Worm (Caenorhabditis elegans): ENCODE results near the gene hpo-7.

The hpo-7 gene

DNA sequence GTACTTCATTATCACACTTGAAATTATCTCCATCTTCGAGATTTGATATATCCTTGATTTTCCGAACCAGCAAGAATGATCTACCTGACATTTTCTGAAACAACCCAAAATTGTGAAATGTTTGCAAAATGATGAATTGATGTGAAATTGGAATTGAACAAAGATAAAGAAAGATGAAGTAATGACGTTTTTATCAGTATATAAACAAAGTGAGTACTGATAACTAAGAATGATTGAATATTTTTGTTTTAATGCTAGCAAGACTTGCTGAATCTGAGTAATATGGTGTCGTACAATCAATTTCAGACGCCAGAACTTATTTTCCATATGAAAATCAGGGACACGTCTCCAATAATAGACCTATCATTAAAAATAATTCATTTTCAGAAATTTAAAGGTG, 13.4 kb downstream of the hpo-7 start, which contains the start of gene math-37:
math-37 (minus strand) TSS at position 101 of the 400 bp plus-strand sequence.
- no peak for TF ChIP-seq zag-1 (tag; optimal IDR thresholded peaks at IDR 0.05)
- TF ChIP-seq Y55F3AM.14 (GFP tag; optimal IDR thresholded peaks at IDR 0.05): no peak
- no peak for TF ChIP-seq elt-1 (tag; optimal IDR thresholded peaks at IDR 0.05)
- peak; percentile 48 for TF ChIP-seq fos-1 (tag; optimal IDR thresholded peaks at IDR 0.05)

DNA sequence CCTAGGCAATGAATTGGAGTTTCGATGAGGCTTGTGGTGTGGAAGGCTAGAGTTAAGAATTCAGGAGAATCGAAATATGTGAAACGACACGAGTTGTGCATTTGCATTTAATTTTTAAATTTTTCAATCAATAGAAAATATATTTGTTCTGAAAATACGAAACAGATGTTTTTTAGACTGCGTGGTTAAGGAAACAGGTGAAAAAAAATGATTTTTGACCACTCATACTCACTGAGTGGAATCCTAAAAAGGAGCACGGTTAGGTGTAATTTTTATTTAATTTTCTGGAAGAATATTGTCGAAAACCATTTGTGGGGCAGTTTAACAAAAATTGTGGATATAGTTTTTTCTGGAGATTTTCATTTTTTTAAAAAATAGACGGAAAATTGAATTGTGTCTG, 18.7 kb downstream of the hpo-7 start, which contains the start of gene srh-195:
srh-195 (minus strand) TSS at position 101 of the 400 bp plus-strand sequence.
- no peak for TF ChIP-seq ceh-16 (tag; optimal IDR thresholded peaks at IDR 0.05)
- TF ChIP-seq mbf-1 (tag; optimal IDR thresholded peaks at IDR 0.05): no peak

DNA sequence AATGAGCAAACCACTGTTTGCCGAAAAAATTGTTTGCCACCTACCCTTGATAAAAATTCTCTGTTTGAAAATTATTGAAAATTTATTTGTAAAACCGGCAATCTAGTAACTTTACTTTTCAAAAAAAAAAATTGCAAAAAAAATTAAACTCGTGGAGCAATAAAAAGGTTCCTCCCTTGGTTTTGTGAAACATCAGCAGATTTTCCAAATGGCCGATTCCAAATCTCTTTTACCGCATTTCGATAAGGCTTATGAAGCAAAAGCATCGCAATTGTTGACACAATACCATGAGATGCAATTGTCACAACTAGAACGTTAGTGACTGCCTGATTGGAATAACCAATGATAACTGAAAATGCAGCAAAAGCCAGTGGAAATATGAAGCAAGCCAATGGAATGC, 21.0 kb downstream of the hpo-7 start:
- TF ChIP-seq ZK546.5 (tag; optimal IDR thresholded peaks at IDR 0.05) (no peak), ceh-16 (tag; optimal IDR thresholded peaks at IDR 0.05) (no peak)

DNA sequence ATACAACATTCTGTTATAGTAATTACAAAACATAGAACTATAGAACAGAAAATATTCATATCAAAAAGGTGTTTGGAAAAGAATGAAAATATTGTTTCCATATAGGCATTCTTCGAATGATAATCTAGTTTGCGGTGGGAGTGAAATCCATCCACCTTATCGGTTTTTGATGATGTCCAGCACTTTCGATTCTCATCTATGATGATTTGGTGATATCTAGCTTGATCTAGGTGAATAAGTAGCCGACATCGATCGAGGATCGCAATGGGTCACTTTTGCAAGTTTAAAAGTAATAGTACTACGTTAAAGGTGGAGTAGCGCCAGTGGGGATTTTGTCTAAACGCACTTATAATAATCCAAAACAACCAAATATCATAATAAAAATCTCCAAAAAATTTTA, 22.6 kb downstream of the hpo-7 start, which contains the start of gene R52.6:
R52.6 (minus strand) TSS at position 101 of the 400 bp plus-strand sequence.
- TF ChIP-seq dmd-4 (tag; optimal IDR thresholded peaks at IDR 0.05): no peak
- TF ChIP-seq crh-2 (tag; optimal IDR thresholded peaks at IDR 0.05): no peak
- no peak for TF ChIP-seq nhr-25 (tag; optimal IDR thresholded peaks at IDR 0.05)
- no peak for TF ChIP-seq mbf-1 (tag; optimal IDR thresholded peaks at IDR 0.05)
- TF ChIP-seq ztf-4 (tag; optimal IDR thresholded peaks at IDR 0.05): no peak
- no peak for TF ChIP-seq alr-1 (tag; optimal IDR thresholded peaks at IDR 0.05)
- no peak for TF ChIP-seq mab-5 (tag; optimal IDR thresholded peaks at IDR 0.05)

DNA sequence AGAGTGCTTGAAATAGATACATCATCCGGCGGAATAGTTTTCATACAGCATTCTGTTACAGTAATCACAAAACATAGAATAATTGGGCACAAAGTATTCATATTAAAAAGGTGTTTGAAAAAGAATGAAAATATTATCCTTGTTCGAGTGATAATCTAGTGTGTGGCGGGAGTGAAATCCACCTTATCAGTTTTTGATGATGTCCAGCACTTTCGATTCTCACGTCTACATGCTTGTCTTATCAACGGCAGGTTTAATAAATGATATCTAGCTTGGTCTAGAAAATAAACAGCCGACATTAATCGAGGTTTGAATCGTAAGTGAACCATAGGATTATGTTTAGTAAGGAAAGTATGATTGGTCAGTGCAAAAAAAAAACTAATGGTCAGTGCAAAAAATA, 25.6 kb downstream of the hpo-7 start, which contains the start of gene R52.5:
R52.5 (minus strand) TSS at position 101 of the 400 bp plus-strand sequence.
- TF ChIP-seq F13H6.1 (tag; optimal IDR thresholded peaks at IDR 0.05): no peak
- TF ChIP-seq nhr-10 (tag; optimal IDR thresholded peaks at IDR 0.05): no peak
- TF ChIP-seq sma-3 (GFP tag; optimal IDR thresholded peaks at IDR 0.05): no peak
- TF ChIP-seq ztf-11 (tag; optimal IDR thresholded peaks at IDR 0.05): no peak
- TF ChIP-seq nhr-11 (tag; optimal IDR thresholded peaks at IDR 0.05): no peak
- TF ChIP-seq nhr-23 (tag; optimal IDR thresholded peaks at IDR 0.05): no peak
- no peak for TF ChIP-seq gmeb-1 (tag; optimal IDR thresholded peaks at IDR 0.05)
- no peak for TF ChIP-seq skn-1 (tag; optimal IDR thresholded peaks at IDR 0.05)
- TF ChIP-seq dmd-4 (tag; optimal IDR thresholded peaks at IDR 0.05): no peak
- no peak for TF ChIP-seq nhr-77 (tag; optimal IDR thresholded peaks at IDR 0.05)
- TF ChIP-seq lin-39 (tag; optimal IDR thresholded peaks at IDR 0.05): no peak
- no peak for TF ChIP-seq nhr-25 (tag; optimal IDR thresholded peaks at IDR 0.05)
- TF ChIP-seq elt-3 (tag; optimal IDR thresholded peaks at IDR 0.05): no peak
- no peak for TF ChIP-seq alr-1 (tag; optimal IDR thresholded peaks at IDR 0.05)

ce11 chrII:2108295-2108694, 27.2 kb downstream of the hpo-7 start, which contains the start of gene R52.4:
Gene R52.4 (minus strand): TSS chrII:2108395.
- TF ChIP-seq mdl-1 (tag; optimal IDR thresholded peaks at IDR 0.05) (no peak), unc-55 (GFP tag; optimal IDR thresholded peaks at IDR 0.05) (no peak), ztf-1 (GFP tag; conservative IDR thresholded peaks at IDR 0.05) (no peak), lin-13 (GFP tag; optimal IDR thresholded peaks at IDR 0.05) (no peak)

- TF ChIP-seq ztf-4 (tag; optimal IDR thresholded peaks at IDR 0.05) (no peak), fos-1 (tag; optimal IDR thresholded peaks at IDR 0.05) (peak; percentile 76)
Observed at ce11 chrII:2099139-2099976, 36.1 kb downstream of the hpo-7 start, which contains the start of gene math-42. Gene math-42 (plus strand): TSS chrII:2099926.
